Worm (Caenorhabditis elegans): ENCODE results near the gene Y116A8C.43.

DNA sequence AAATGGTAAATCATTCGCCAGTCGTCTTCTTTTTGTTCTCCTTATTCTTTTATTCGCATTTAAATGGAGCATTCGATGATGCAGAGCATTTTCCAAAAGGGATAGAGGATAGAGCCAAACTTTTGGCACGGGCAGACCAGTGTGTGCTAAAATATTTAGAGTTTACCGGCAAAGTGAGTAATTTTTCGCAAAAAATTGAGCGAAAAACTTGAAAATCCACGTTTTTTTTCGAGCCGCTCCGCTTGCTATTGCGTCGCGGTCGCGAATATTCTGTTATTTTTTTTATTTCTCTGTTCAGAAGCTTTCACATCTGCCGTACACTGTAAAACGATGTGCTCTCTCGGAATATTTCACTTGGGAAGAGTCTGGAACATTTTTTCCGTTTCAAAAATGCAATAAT is at the start of gene Y116A8C.43:
- TF ChIP-seq unc-55 (GFP tag; optimal IDR thresholded peaks at IDR 0.05) = no peak
- TF ChIP-seq unc-39 (tag; optimal IDR thresholded peaks at IDR 0.05) = no peak
- TF ChIP-seq sma-3 (GFP tag; optimal IDR thresholded peaks at IDR 0.05) = no peak
- TF ChIP-seq sem-4 (tag; optimal IDR thresholded peaks at IDR 0.05) = no peak
- TF ChIP-seq egl-27 (tag; optimal IDR thresholded peaks at IDR 0.05) = no peak
- no peak for TF ChIP-seq ztf-11 (tag; optimal IDR thresholded peaks at IDR 0.05)
- TF ChIP-seq nhr-10 (tag; optimal IDR thresholded peaks at IDR 0.05) = no peak
- TF ChIP-seq nhr-12 (tag; optimal IDR thresholded peaks at IDR 0.05) = no peak
